Worm (Caenorhabditis elegans): ENCODE data around the gene skr-13.

- TF ChIP-seq unc-39 (tag; optimal IDR thresholded peaks at IDR 0.05) (no peak), elt-3 (tag; optimal IDR thresholded peaks at IDR 0.05) (no peak), snpc-4 (tag; optimal IDR thresholded peaks at IDR 0.05) (no peak), nhr-28 (tag; optimal IDR thresholded peaks at IDR 0.05) (no peak), sptf-1 (tag; optimal IDR thresholded peaks at IDR 0.05) (no peak)
Measured at ce11 chrIV:17166974-17167373, 4.6 kb upstream of the skr-13 start, which contains the start of gene skr-12.

All from whole organism, mixed stage, embryonic.